Worm (Caenorhabditis elegans) whole organism, L4/young adult: ENCODE measurements around the gene acs-22.

Experiments
- dao-5 ChIP-seq: sonication (generic microtip); optimal IDR thresholded peaks from 2 replicates; lab custom pipeline; 2016; ENCODE audit warnings: missing genotype, missing genetic modification characterization, moderate library complexity, missing compliant biosample characterization
- him-1 ChIP-seq: sonication (generic microtip); optimal IDR thresholded peaks from 2 replicates; lab custom pipeline; 2016; ENCODE audit warnings: missing genotype, missing genetic modification reagents, missing genetic modification characterization, missing compliant biosample characterization

ce11 chrX:8933508-8933907 is 2.5 kb downstream of the acs-22 start:
- TF ChIP-seq dao-5 (tag; lab: Kevin White, UChicago) (no peak), him-1 (tag; lab: Kevin White, UChicago) (no peak)
